Worm (Caenorhabditis elegans): ENCODE results near the gene rad-23.

The rad-23 gene

DNA sequence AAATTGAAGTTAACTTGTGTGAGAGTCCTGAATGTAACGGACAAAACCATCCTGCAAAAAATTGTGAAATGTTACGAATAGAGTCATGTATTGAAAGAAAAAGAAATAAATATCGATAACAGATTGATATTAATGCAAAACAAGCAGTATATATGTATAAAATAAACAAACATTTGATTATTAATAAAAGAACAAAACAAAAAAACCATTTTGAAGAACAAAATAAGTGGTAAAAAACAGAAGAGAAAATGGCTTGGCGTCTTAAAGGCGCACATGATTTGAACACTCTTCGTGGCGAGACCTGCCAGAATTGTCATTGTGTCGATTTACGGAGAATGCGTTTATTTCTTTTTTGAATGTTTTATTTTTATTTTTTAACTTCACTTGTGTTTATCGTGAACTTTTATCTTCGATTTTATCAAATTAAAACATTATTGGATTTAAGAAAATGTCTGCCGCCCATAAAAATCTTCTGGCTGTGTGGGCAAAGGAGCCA is at the start of gene rad-23, which contains the start of gene rpn-12 (continued):
- no peak for TF ChIP-seq ceh-32 (tag; optimal IDR thresholded peaks at IDR 0.05; ENCODE audit: poor library complexity)
- no peak for TF ChIP-seq dmd-9 (GFP tag; IDR thresholded peaks at IDR 0.05)
- no peak for TF ChIP-seq lin-15B (tag; optimal IDR thresholded peaks at IDR 0.05)
- no peak for TF ChIP-seq set-16 (GFP tag; IDR thresholded peaks at IDR 0.05)
- no peak for TF ChIP-seq madf-5 (GFP tag; IDR thresholded peaks at IDR 0.05)
- no peak for TF ChIP-seq skn-1 (tag; optimal IDR thresholded peaks at IDR 0.05)
- peak; percentile 24 for TF ChIP-seq nhr-6 (tag; optimal IDR thresholded peaks at IDR 0.05)
- no peak for TF ChIP-seq aly-2 (tag; optimal IDR thresholded peaks at IDR 0.05)
- no peak for TF ChIP-seq ctbp-1 (GFP tag; IDR thresholded peaks at IDR 0.05)
- TF ChIP-seq madf-9 (GFP tag; conservative IDR thresholded peaks at IDR 0.05), result no peak
- TF ChIP-seq lin-38 (GFP tag; IDR thresholded peaks at IDR 0.05), result no peak
- no peak for TF ChIP-seq lin-29 (GFP tag; IDR thresholded peaks at IDR 0.05)
- no peak for TF ChIP-seq ceh-28 (tag; optimal IDR thresholded peaks at IDR 0.05)
- TF ChIP-seq sdz-12 (GFP tag; optimal IDR thresholded peaks at IDR 0.05), result no peak
- no peak for TF ChIP-seq zip-11 (GFP tag; IDR thresholded peaks at IDR 0.05)
- TF ChIP-seq duxl-1 (tag; optimal IDR thresholded peaks at IDR 0.05; ENCODE audit: poor library complexity), result no peak
- no peak for TF ChIP-seq mxl-2 (GFP tag; conservative IDR thresholded peaks at IDR 0.05)
- peak; percentile 39 for TF ChIP-seq nhr-25 (tag; optimal IDR thresholded peaks at IDR 0.05; ENCODE audit: borderline replicate concordance, insufficient read depth)
- TF ChIP-seq zfp-2 (tag; optimal IDR thresholded peaks at IDR 0.05), result no peak
- TF ChIP-seq unc-130 (GFP tag; optimal IDR thresholded peaks at IDR 0.05), result no peak
- TF ChIP-seq hlh-30 (tag; optimal IDR thresholded peaks at IDR 0.05; ENCODE audit: insufficient read depth), result peak; percentile 85
- no peak for TF ChIP-seq ama-1 (optimal IDR thresholded peaks at IDR 0.05)
- TF ChIP-seq F49E8.2 (tag; optimal IDR thresholded peaks at IDR 0.05; ENCODE audit: borderline replicate concordance), result no peak
- TF ChIP-seq Y75B8A.6 (GFP tag; IDR thresholded peaks at IDR 0.05), result no peak
- TF ChIP-seq nhr-28 (tag; optimal IDR thresholded peaks at IDR 0.05), result peak; percentile 34
- TF ChIP-seq hif-1 (tag; optimal IDR thresholded peaks at IDR 0.05), result peak in 1 of 2 experiments; percentile 18
- no peak for TF ChIP-seq F10B5.3 (tag; optimal IDR thresholded peaks at IDR 0.05)
- TF ChIP-seq nhr-77 (tag; optimal IDR thresholded peaks at IDR 0.05), result peak; percentile 64
- no peak for TF ChIP-seq nhr-11 (tag; optimal IDR thresholded peaks at IDR 0.05)
- no peak for TF ChIP-seq egl-27 (tag; optimal IDR thresholded peaks at IDR 0.05)
- no peak for TF ChIP-seq lin-1 (GFP tag; IDR thresholded peaks at IDR 0.05)
- TF ChIP-seq ztf-7 (tag; optimal IDR thresholded peaks at IDR 0.05), result no peak
- TF ChIP-seq lin-13 (GFP tag; optimal IDR thresholded peaks at IDR 0.05), result peak; percentile 32
- no peak for TF ChIP-seq pha-4 (GFP tag; IDR thresholded peaks at IDR 0.05)
- peak; percentile 75 for TF ChIP-seq pha-4 (tag; optimal IDR thresholded peaks at IDR 0.05)
- TF ChIP-seq tra-1 (GFP tag; IDR thresholded peaks at IDR 0.05), result no peak
- TF ChIP-seq nhr-42 (GFP tag; IDR thresholded peaks at IDR 0.05), result no peak
- no peak for TF ChIP-seq fkh-10 (GFP tag; optimal IDR thresholded peaks at IDR 0.05)
- TF ChIP-seq T26A8.4 (GFP tag; IDR thresholded peaks at IDR 0.05), result no peak
- no peak for TF ChIP-seq unc-39 (tag; optimal IDR thresholded peaks at IDR 0.05)
- no peak for TF ChIP-seq gei-8 (GFP tag; optimal IDR thresholded peaks at IDR 0.05)
- TF ChIP-seq aha-1 (tag), result peak; percentile 65
- no peak for TF ChIP-seq ces-1 (GFP tag; optimal IDR thresholded peaks at IDR 0.05)
- TF ChIP-seq hlh-11 (tag; optimal IDR thresholded peaks at IDR 0.05), result peak; percentile 14
- TF ChIP-seq mxl-3 (GFP tag; optimal IDR thresholded peaks at IDR 0.05), result no peak
- peak in 1 of 2 experiments; percentile 90 for TF ChIP-seq lsy-2 (tag; optimal IDR thresholded peaks at IDR 0.05)
- TF ChIP-seq spr-3 (GFP tag; optimal IDR thresholded peaks at IDR 0.05), result no peak
- TF ChIP-seq hmg-1.1 (GFP tag; IDR thresholded peaks at IDR 0.05), result no peak
- no peak for TF ChIP-seq ceh-82 (tag; optimal IDR thresholded peaks at IDR 0.05)
- peak; percentile 81 for TF ChIP-seq R02D3.7 (tag; optimal IDR thresholded peaks at IDR 0.05)
- no peak for TF ChIP-seq mdt-29 (GFP tag; IDR thresholded peaks at IDR 0.05)
- TF ChIP-seq F44E2.7 (GFP tag; IDR thresholded peaks at IDR 0.05), result no peak

Data from whole organism, L4 larva.